Worm (Caenorhabditis elegans): ENCODE measurements around the gene rbx-1.
A peak's percentile ranks its signal among the peaks of the same experiment; 100 is the strongest.

rbx-1 gene

ce11 chrV:9729462-9730162, 39.3 kb upstream of the rbx-1 start, which contains the start of the genes aagr-3 and drap-1 (continued):
- TF ChIP-seq ceh-58 (GFP tag; IDR thresholded peaks at IDR 0.05): no peak
- TF ChIP-seq C06A6.2 (GFP tag; conservative IDR thresholded peaks at IDR 0.05): no peak
- no peak for TF ChIP-seq ztf-28 (GFP tag; IDR thresholded peaks at IDR 0.05)
- no peak for TF ChIP-seq Y95B8A.8 (GFP tag; IDR thresholded peaks at IDR 0.05)
- TF ChIP-seq D2030.7 (GFP tag; IDR thresholded peaks at IDR 0.05): 0 out of 2 replicates have a peak, but pooled peaks have one; percentile 17
- no peak for TF ChIP-seq snpc-4 (GFP tag; optimal IDR thresholded peaks at IDR 0.05)
- peak in 1 of 4 experiments; percentile 8 for TF ChIP-seq snpc-4 (tag; optimal IDR thresholded peaks at IDR 0.05)
- peak; percentile 3 for TF ChIP-seq efl-1 (GFP tag; optimal IDR thresholded peaks at IDR 0.05)
- TF ChIP-seq madf-3 (GFP tag; IDR thresholded peaks at IDR 0.05): no peak
- no peak for TF ChIP-seq hrde-1 (tag; optimal IDR thresholded peaks at IDR 0.05; ENCODE audit: borderline replicate concordance)
- TF ChIP-seq rpc-1 (optimal IDR thresholded peaks at IDR 0.05): no peak
- TF ChIP-seq rpc-1 (tag; optimal IDR thresholded peaks at IDR 0.05): no peak
- TF ChIP-seq K12H6.12 (tag; optimal IDR thresholded peaks at IDR 0.05): no peak
- TF ChIP-seq mcd-1 (GFP tag; IDR thresholded peaks at IDR 0.05): peak; percentile 62
- TF ChIP-seq aptf-2 (GFP tag; conservative IDR thresholded peaks at IDR 0.05): no peak
- peak; percentile 54 for TF ChIP-seq snpc-3.4 (tag; optimal IDR thresholded peaks at IDR 0.05)
- TF ChIP-seq dox-1 (GFP tag; IDR thresholded peaks at IDR 0.05): peak; percentile 14; the same call in 1 of the 2 replicates
- TF ChIP-seq nfya-2 (GFP tag; IDR thresholded peaks at IDR 0.05): no peak
- TF ChIP-seq die-1 (tag; optimal IDR thresholded peaks at IDR 0.05): no peak
- TF ChIP-seq attf-5 (GFP tag; optimal IDR thresholded peaks at IDR 0.05): peak; percentile 61
- TF ChIP-seq him-1 (tag; optimal IDR thresholded peaks at IDR 0.05): no peak
- no peak for TF ChIP-seq attf-3 (GFP tag; conservative IDR thresholded peaks at IDR 0.05)
- 0 out of 2 replicates have a peak, but pooled peaks have one; percentile 27 for TF ChIP-seq ceh-91 (GFP tag; IDR thresholded peaks at IDR 0.05)
- no peak for TF ChIP-seq egl-18 (GFP tag; IDR thresholded peaks at IDR 0.05)
- TF ChIP-seq C17E4.6 (GFP tag; IDR thresholded peaks at IDR 0.05): no peak
- no peak for TF ChIP-seq unc-62 (GFP tag; optimal IDR thresholded peaks at IDR 0.05)
- TF ChIP-seq lin-40 (tag; optimal IDR thresholded peaks at IDR 0.05): peak; percentile 11
- no peak for TF ChIP-seq B0261.1 (tag; optimal IDR thresholded peaks at IDR 0.05)
- no peak for TF ChIP-seq snpc-1.1 (tag; optimal IDR thresholded peaks at IDR 0.05; ENCODE audit: insufficient read depth)
- TF ChIP-seq tbx-9 (tag; optimal IDR thresholded peaks at IDR 0.05; ENCODE audit: borderline replicate concordance): no peak
- no peak for TF ChIP-seq snpc-1.3 (tag; optimal IDR thresholded peaks at IDR 0.05; ENCODE audit: insufficient read depth)
- TF ChIP-seq hlh-12 (tag; optimal IDR thresholded peaks at IDR 0.05): no peak
- TF ChIP-seq F33H1.4 (GFP tag; IDR thresholded peaks at IDR 0.05): peak; percentile 50; the same call in 1 of the 2 replicates
- TF ChIP-seq ztf-22 (GFP tag; optimal IDR thresholded peaks at IDR 0.05): no peak
- TF ChIP-seq mel-28 (tag; optimal IDR thresholded peaks at IDR 0.05; ENCODE audit: borderline replicate concordance): no peak

ce11 chrV:9725719-9726118, 35.4 kb upstream of the rbx-1 start:
- peak; percentile 39 for TF ChIP-seq nhr-80 (tag; optimal IDR thresholded peaks at IDR 0.05)
- no peak for TF ChIP-seq madf-6 (GFP tag; IDR thresholded peaks at IDR 0.05)

Measured in whole organism, young adult.